Fruit fly (Drosophila melanogaster) whole organism, embryonic: ENCODE measurements around the gene alphaKap4.

Experiments used
- Asciz ChIP-seq: fragments of 200-800 bp; sonication (Bioruptor generic); optimal IDR thresholded peaks from 2 replicates; lab custom pipeline; 2017; ENCODE audit warnings: missing biosample characterization, mild to moderate bottlenecking, missing genetic modification characterization, missing genetic modification reagents
- BEAF-32 ChIP-seq: fragments of 200-800 bp; sonication (Bioruptor generic); optimal IDR thresholded peaks from 3 replicates; lab custom pipeline; 2017; ENCODE audit warnings: missing biosample characterization, missing genetic modification characterization, mild to moderate bottlenecking, moderate library complexity, missing genetic modification reagents
- CG12942 ChIP-seq: fragments of 200-800 bp; sonication (Bioruptor generic); optimal IDR thresholded peaks from 3 replicates; lab custom pipeline; 2016; ENCODE audit warnings: missing biosample characterization, missing genetic modification characterization
- CG13424 ChIP-seq: fragments of 200-800 bp; sonication (Bioruptor generic); optimal IDR thresholded peaks from 2 replicates; lab custom pipeline; 2019; ENCODE audit warnings: missing biosample characterization, mild to moderate bottlenecking, missing genetic modification characterization, moderate library complexity
- CG13894 ChIP-seq: fragments of 200-800 bp; sonication (Bioruptor generic); optimal IDR thresholded peaks from 3 replicates; lab custom pipeline; 2018; ENCODE audit warnings: missing biosample characterization, mild to moderate bottlenecking, missing genetic modification characterization, moderate library complexity
- CG14050 ChIP-seq: fragments of 200-800 bp; sonication (Bioruptor generic); IDR thresholded peaks from 3 replicates; pipeline ENCODE4 v1.3.6; 2022; ENCODE audit warnings: missing biosample characterization, missing genetic modification characterization
- CG17568 ChIP-seq: fragments of 200-800 bp; sonication (Bioruptor generic); optimal IDR thresholded peaks from 2 replicates; lab custom pipeline; 2018; ENCODE audit warnings: missing biosample characterization, mild to moderate bottlenecking, missing genetic modification characterization, moderate library complexity
- CG1832 ChIP-seq: fragments of 200-800 bp; sonication (Bioruptor generic); optimal IDR thresholded peaks from 2 replicates; lab custom pipeline; 2017; ENCODE audit warnings: missing biosample characterization, mild to moderate bottlenecking, missing genetic modification characterization, inconsistent platforms
- CG2116 ChIP-seq: fragments of 200-800 bp; sonication (Bioruptor generic); optimal IDR thresholded peaks from 3 replicates; lab custom pipeline; 2018; ENCODE audit warnings: missing biosample characterization, mild to moderate bottlenecking, missing genetic modification characterization
- CG2129 ChIP-seq: fragments of 200-800 bp; sonication (Bioruptor generic); IDR thresholded peaks from 2 replicates; pipeline ENCODE4 v1.3.6; 2022; ENCODE audit warnings: missing biosample characterization, missing genetic modification characterization; ENCODE audit not compliant: partially characterized antibody
- CG2199 ChIP-seq: fragments of 200-800 bp; sonication (Bioruptor generic); IDR thresholded peaks from 3 replicates; pipeline ENCODE4 v1.3.6; 2022; ENCODE audit warnings: missing biosample characterization, missing genetic modification characterization
- CG31388 ChIP-seq: fragments of 200-800 bp; sonication (Bioruptor generic); optimal IDR thresholded peaks from 2 replicates; lab custom pipeline; 2016; ENCODE audit warnings: missing biosample characterization, missing genetic modification characterization
- CG32767 ChIP-seq: fragments of 200-800 bp; sonication (Bioruptor generic); IDR thresholded peaks from 2 replicates; pipeline ENCODE4 v1.3.6; 2022; ENCODE audit warnings: missing biosample characterization, missing genetic modification characterization
- CG7556 ChIP-seq: fragments of 200-800 bp; sonication (Bioruptor generic); optimal IDR thresholded peaks from 2 replicates; lab custom pipeline; 2017; ENCODE audit warnings: missing biosample characterization, mild to moderate bottlenecking, missing genetic modification characterization
- CG9932 ChIP-seq: fragments of 200-800 bp; sonication (Bioruptor generic); IDR thresholded peaks from 2 replicates; pipeline ENCODE4 v1.3.6; 2022; ENCODE audit warnings: missing biosample characterization, missing genetic modification characterization
- Camta ChIP-seq: fragments of 200-800 bp; sonication (Bioruptor generic); optimal IDR thresholded peaks from 2 replicates; lab custom pipeline; 2016; ENCODE audit warnings: missing biosample characterization, missing genetic modification characterization
- CrebB ChIP-seq: fragments of 200-800 bp; sonication (Bioruptor generic); optimal IDR thresholded peaks from 3 replicates; lab custom pipeline; 2018; ENCODE audit warnings: missing biosample characterization, mild to moderate bottlenecking, missing genetic modification characterization
- Dek ChIP-seq: fragments of 200-800 bp; sonication (Bioruptor generic); optimal IDR thresholded peaks from 3 replicates; lab custom pipeline; 2019; ENCODE audit warnings: missing biosample characterization, mild to moderate bottlenecking, missing genetic modification characterization, moderate library complexity
- Dref ChIP-seq: fragments of 200-800 bp; sonication (Bioruptor generic); IDR thresholded peaks from 2 replicates; pipeline ENCODE4 v1.3.6; 2022; ENCODE audit warnings: missing biosample characterization, missing genetic modification characterization
- Drgx ChIP-seq: fragments of 200-800 bp; sonication (Bioruptor generic); IDR thresholded peaks from 2 replicates; pipeline ENCODE4 v1.3.6; 2022; ENCODE audit warnings: missing biosample characterization, missing genetic modification characterization
- HLH4C ChIP-seq: fragments of 200-800 bp; sonication (Bioruptor generic); IDR thresholded peaks from 3 replicates; pipeline ENCODE4 v1.3.6; 2022; ENCODE audit warnings: missing biosample characterization, missing genetic modification characterization; ENCODE audit not compliant: partially characterized antibody
- Hey ChIP-seq: fragments of 200-800 bp; sonication (Bioruptor generic); optimal IDR thresholded peaks from 3 replicates; lab custom pipeline; 2018; ENCODE audit warnings: missing biosample characterization, mild to moderate bottlenecking, missing genetic modification characterization
- Hmr ChIP-seq: fragments of 200-800 bp; sonication (Bioruptor generic); optimal IDR thresholded peaks from 3 replicates; lab custom pipeline; 2017; ENCODE audit warnings: mild to moderate bottlenecking, missing biosample characterization, missing genetic modification reagents, missing genetic modification characterization
- Kr ChIP-seq: fragments of 200-800 bp; sonication (Bioruptor generic); optimal IDR thresholded peaks from 2 replicates; lab custom pipeline; 2017; ENCODE audit warnings: missing biosample characterization, mild to moderate bottlenecking, missing genetic modification characterization
- Lpt ChIP-seq: fragments of >200 bp; optimal IDR thresholded peaks from 2 replicates; lab custom pipeline; 2018; ENCODE audit warnings: missing biosample characterization, missing genetic modification characterization
- MTF-1 ChIP-seq: fragments of 200-800 bp; sonication (Bioruptor generic); optimal IDR thresholded peaks from 2 replicates; lab custom pipeline; 2018; ENCODE audit warnings: missing biosample characterization, mild to moderate bottlenecking, missing genetic modification characterization, borderline replicate concordance
- Poxn ChIP-seq: fragments of 200-800 bp; sonication (Bioruptor generic); IDR thresholded peaks from 2 replicates; pipeline ENCODE4 v1.3.6; 2022; ENCODE audit warnings: missing biosample characterization, missing genetic modification characterization
- aop ChIP-seq: fragments of 200-800 bp; sonication (Bioruptor generic); IDR thresholded peaks from 2 replicates; pipeline ENCODE4 v1.3.6; 2022; ENCODE audit warnings: missing biosample characterization, missing genetic modification characterization
- ato ChIP-seq: fragments of 200-800 bp; sonication (Bioruptor generic); IDR thresholded peaks from 2 replicates; pipeline ENCODE4 v1.3.6; 2022; ENCODE audit warnings: missing biosample characterization, missing genetic modification characterization; ENCODE audit not compliant: partially characterized antibody
- cad ChIP-seq: fragments of >200 bp; optimal IDR thresholded peaks from 2 replicates; lab custom pipeline; 2017; ENCODE audit warnings: missing biosample characterization, missing genetic modification characterization
- croc ChIP-seq: fragments of 200-800 bp; sonication (Bioruptor generic); conservative IDR thresholded peaks from 3 replicates; pipeline ENCODE4 v1.3.6; 2022; ENCODE audit warnings: missing biosample characterization, missing genetic modification characterization
- cwo ChIP-seq: fragments of 200-800 bp; sonication (Bioruptor generic); optimal IDR thresholded peaks from 3 replicates; lab custom pipeline; 2017; ENCODE audit warnings: missing biosample characterization, missing genetic modification characterization, mild to moderate bottlenecking, moderate library complexity, missing genetic modification reagents
- dysf ChIP-seq: fragments of 200-800 bp; sonication (Bioruptor generic); IDR thresholded peaks from 3 replicates; pipeline ENCODE4 v1.3.6; 2022; ENCODE audit warnings: missing biosample characterization, missing genetic modification characterization
- esg ChIP-seq: fragments of 200-800 bp; sonication (Bioruptor generic); conservative IDR thresholded peaks from 2 replicates; pipeline ENCODE4 v1.3.6; 2022; ENCODE audit warnings: missing biosample characterization, missing genetic modification characterization
- eyg ChIP-seq: fragments of 200-800 bp; sonication (Bioruptor generic); optimal IDR thresholded peaks from 3 replicates; lab custom pipeline; 2016; ENCODE audit warnings: missing biosample characterization, missing genetic modification characterization
- fd96Cb ChIP-seq: fragments of 200-800 bp; sonication (Bioruptor generic); optimal IDR thresholded peaks from 2 replicates; lab custom pipeline; 2018; ENCODE audit warnings: missing biosample characterization, mild to moderate bottlenecking, missing genetic modification characterization, moderate library complexity
- fru ChIP-seq: fragments of >200 bp; optimal IDR thresholded peaks from 2 replicates; lab custom pipeline; 2017
- gfzf ChIP-seq: fragments of 200-800 bp; sonication (Bioruptor generic); optimal IDR thresholded peaks from 2 replicates; lab custom pipeline; 2016; ENCODE audit warnings: missing biosample characterization, mild to moderate bottlenecking, missing genetic modification characterization, moderate library complexity
- kah ChIP-seq: fragments of 200-800 bp; sonication (Bioruptor generic); optimal IDR thresholded peaks from 2 replicates; lab custom pipeline; 2018; ENCODE audit warnings: missing biosample characterization, mild to moderate bottlenecking, missing genetic modification characterization
- klu ChIP-seq: fragments of 200-800 bp; sonication (Bioruptor generic); IDR thresholded peaks from 2 replicates; pipeline ENCODE4 v1.3.6; 2022; ENCODE audit warnings: missing biosample characterization, missing genetic modification characterization
- kni ChIP-seq: fragments of 200-800 bp; sonication (Bioruptor generic); optimal IDR thresholded peaks from 3 replicates; lab custom pipeline; 2017; ENCODE audit warnings: mild to moderate bottlenecking, missing biosample characterization, missing genetic modification reagents, missing genetic modification characterization
- lilli ChIP-seq: fragments of 200-800 bp; sonication (Bioruptor generic); optimal IDR thresholded peaks from 3 replicates; lab custom pipeline; 2016; ENCODE audit warnings: missing biosample characterization, missing genetic modification characterization
- lov ChIP-seq, 2 experiments: fragments of 200-800 bp in 1 of 2; fragments of >200 bp in 1 of 2; sonication (Bioruptor generic) in 1 of 2; IDR thresholded peaks in 1 of 2; optimal IDR thresholded peaks in 1 of 2; 2 replicates in 1 of 2; 3 replicates in 1 of 2; pipeline versions ENCODE4 v1.3.6 to Lab custom; 2017 to 2022; ENCODE audit warnings: missing biosample characterization in 1 of 2, missing genetic modification characterization in 1 of 2
- org-1 ChIP-seq: fragments of 200-800 bp; sonication (Bioruptor generic); optimal IDR thresholded peaks from 2 replicates; lab custom pipeline; 2017; ENCODE audit warnings: missing biosample characterization, missing genetic modification characterization
- pb ChIP-seq: fragments of 200-800 bp; sonication (Bioruptor generic); optimal IDR thresholded peaks from 3 replicates; lab custom pipeline; 2016; ENCODE audit warnings: missing biosample characterization, missing genetic modification characterization
- row ChIP-seq: fragments of 200-800 bp; sonication (Bioruptor generic); IDR thresholded peaks from 3 replicates; pipeline ENCODE4 v1.3.6; 2022; ENCODE audit warnings: missing biosample characterization, missing genetic modification characterization
- sens ChIP-seq: fragments of 200-800 bp; sonication (Bioruptor generic); peaks from one replicate; lab custom pipeline; 2016; ENCODE audit warnings: missing biosample characterization, missing genetic modification characterization
- ssp ChIP-seq: fragments of 200-800 bp; sonication (Bioruptor generic); IDR thresholded peaks from 2 replicates; pipeline ENCODE4 v1.3.6; 2022; ENCODE audit warnings: missing biosample characterization, missing genetic modification characterization
- zf30C ChIP-seq: fragments of 200-800 bp; sonication (Bioruptor generic); optimal IDR thresholded peaks from 3 replicates; lab custom pipeline; 2018; ENCODE audit warnings: missing biosample characterization, mild to moderate bottlenecking, missing genetic modification characterization

The alphaKap4 gene

DNA sequence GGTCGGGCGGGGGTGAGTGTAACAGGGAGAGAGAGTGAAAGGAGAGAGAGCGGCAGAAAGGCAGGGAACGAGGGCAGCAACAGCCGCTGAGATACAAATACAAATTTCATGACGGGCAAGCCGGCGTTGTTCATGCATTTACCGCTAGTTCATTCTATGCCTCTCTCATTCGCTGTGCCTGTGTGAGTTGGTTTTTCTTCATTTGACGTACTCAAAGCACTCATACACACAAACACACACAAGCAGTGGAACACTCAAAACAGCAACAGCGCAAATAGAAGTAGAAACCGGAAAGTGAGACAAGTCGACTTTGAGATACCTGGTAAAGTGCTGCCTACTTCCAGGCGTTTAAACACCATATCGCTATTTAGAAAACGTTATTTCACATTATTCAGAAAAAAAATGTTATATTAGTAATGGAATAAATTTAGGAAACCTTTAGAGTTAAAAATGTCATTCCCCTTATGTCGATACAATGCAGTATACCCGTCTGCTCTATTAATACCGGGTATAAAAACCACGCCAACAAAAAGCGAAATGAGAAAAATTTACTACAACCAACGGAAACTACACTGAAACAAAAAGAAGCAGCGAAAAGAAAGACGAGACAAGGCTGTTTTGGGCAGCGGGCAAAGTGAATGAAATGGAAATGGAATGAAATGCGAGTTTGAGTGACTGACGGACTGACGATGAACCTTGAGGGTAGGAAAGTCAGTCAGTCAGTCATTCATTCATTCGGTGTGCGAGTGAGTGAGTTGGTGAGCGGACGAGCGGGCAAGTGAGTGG, 34.5 kb downstream of the alphaKap4 start (continued):
- TF ChIP-seq CG9932 (GFP tag; lab: Robert Waterston, UW) (0 out of 2 replicates have a peak, but pooled peaks have one; percentile 12), MTF-1 (GFP tag; lab: Kevin White, UChicago) (peak; percentile 81), CG2199 (GFP tag; lab: Robert Waterston, UW) (peak; percentile 96), org-1 (peak; percentile 91), CG17568 (GFP tag; lab: Kevin White, UChicago) (peak; percentile 91), sens (GFP tag; lab: Kevin White, UChicago) (peak; percentile 100), eyg (GFP tag; lab: Kevin White, UChicago) (peak; percentile 71), CG13424 (peak; percentile 90), Lpt (GFP tag; lab: Kevin White, UChicago) (no peak), fru (peak; percentile 50), esg (GFP tag; lab: Robert Waterston, UW) (peak; percentile 96), HLH4C (GFP tag; lab: Robert Waterston, UW) (0 out of 3 replicates have a peak, but pooled peaks have one; percentile 4), Drgx (GFP tag; lab: Robert Waterston, UW) (peak; percentile 34; the same call in 1 of the 2 replicates), Dek (peak; percentile 87), gfzf (peak; percentile 1), CG31388 (peak; percentile 91), ato (no peak), Dref (GFP tag; lab: Robert Waterston, UW) (no peak), CG2129 (GFP tag; lab: Robert Waterston, UW) (no peak), Poxn (GFP tag; lab: Robert Waterston, UW) (no peak), cwo (GFP tag; lab: Kevin White, UChicago) (peak; percentile 85), croc (GFP tag; lab: Robert Waterston, UW) (peak; percentile 96), lov (optimal IDR thresholded peaks at IDR 0.05; lab: Kevin White, UChicago) (peak; percentile 98), lov (GFP tag; IDR thresholded peaks at IDR 0.05; lab: Robert Waterston, UW) (peak; percentile 95), CrebB (tag; lab: Kevin White, UChicago) (peak; percentile 68), CG32767 (peak; percentile 92), Hmr (GFP tag; lab: Kevin White, UChicago) (peak; percentile 87), Asciz (GFP tag; lab: Kevin White, UChicago) (peak; percentile 95), CG13894 (tag; lab: Kevin White, UChicago) (peak; percentile 65), fd96Cb (tag; lab: Kevin White, UChicago) (peak; percentile 98), CG7556 (peak; percentile 96), BEAF-32 (GFP tag; lab: Kevin White, UChicago) (no peak), Hey (tag; lab: Kevin White, UChicago) (no peak), Camta (GFP tag; lab: Kevin White, UChicago) (peak; percentile 95), cad (GFP tag; lab: Kevin White, UChicago) (no peak), row (peak; percentile 99), klu (peak; percentile 84), kah (GFP tag; lab: Kevin White, UChicago) (peak; percentile 70), pb (peak; percentile 79), dysf (peak; percentile 96), lilli (GFP tag; lab: Kevin White, UChicago) (peak; percentile 84), Kr (GFP tag; lab: Kevin White, UChicago) (no peak), CG1832 (GFP tag; lab: Kevin White, UChicago) (no peak), aop (GFP tag; lab: Robert Waterston, UW) (peak; percentile 87), CG2116 (GFP tag; lab: Kevin White, UChicago) (peak; percentile 71), CG14050 (GFP tag; lab: Robert Waterston, UW) (peak; percentile 91), kni (GFP tag; lab: Kevin White, UChicago) (peak; percentile 97), zf30C (GFP tag; lab: Kevin White, UChicago) (peak; percentile 98), CG12942 (GFP tag; lab: Kevin White, UChicago) (peak; percentile 90), ssp (GFP tag; lab: Robert Waterston, UW) (peak; percentile 93)
